Fruit fly (Drosophila melanogaster) whole organism, embryonic: ENCODE measurements around the gene Desat1.
A peak's percentile ranks its signal among the peaks of the same experiment; 100 is the strongest.

Experiments used
- CG11456 ChIP-seq: fragments of 200-800 bp; sonication (Bioruptor generic); IDR thresholded peaks from 3 replicates; pipeline ENCODE4 v1.3.6; 2022; ENCODE audit warnings: missing biosample characterization, missing genetic modification characterization
- CG11695 ChIP-seq: fragments of 200-800 bp; sonication (Bioruptor generic); IDR thresholded peaks from 3 replicates; pipeline ENCODE4 v1.3.6; 2022; ENCODE audit warnings: missing biosample characterization, missing genetic modification characterization
- CG12104 ChIP-seq: fragments of 200-800 bp; sonication (Bioruptor generic); optimal IDR thresholded peaks from 3 replicates; lab custom pipeline; 2016; ENCODE audit warnings: missing biosample characterization, missing genetic modification characterization
- CG14860 ChIP-seq: fragments of 200-800 bp; sonication (Bioruptor generic); IDR thresholded peaks from 3 replicates; pipeline ENCODE4 v1.3.6; 2022; ENCODE audit warnings: missing biosample characterization, missing genetic modification characterization; ENCODE audit not compliant: partially characterized antibody
- CG15269 ChIP-seq: fragments of 200-800 bp; sonication (Bioruptor generic); optimal IDR thresholded peaks from 2 replicates; lab custom pipeline; 2018; ENCODE audit warnings: missing biosample characterization, mild to moderate bottlenecking, missing genetic modification characterization, moderate library complexity
- CG1529 ChIP-seq: fragments of 200-800 bp; sonication (Bioruptor generic); optimal IDR thresholded peaks from 3 replicates; lab custom pipeline; 2018; ENCODE audit warnings: missing biosample characterization, missing genetic modification characterization
- CG17912 ChIP-seq: fragments of 200-800 bp; sonication (Bioruptor generic); optimal IDR thresholded peaks from 2 replicates; lab custom pipeline; 2018; ENCODE audit warnings: missing biosample characterization, mild to moderate bottlenecking, missing genetic modification characterization
- CG18476 ChIP-seq: fragments of 200-800 bp; sonication (Bioruptor generic); optimal IDR thresholded peaks from 2 replicates; lab custom pipeline; 2016; ENCODE audit warnings: missing biosample characterization, mild to moderate bottlenecking, missing genetic modification characterization
- CG2199 ChIP-seq: fragments of 200-800 bp; sonication (Bioruptor generic); IDR thresholded peaks from 3 replicates; pipeline ENCODE4 v1.3.6; 2022; ENCODE audit warnings: missing biosample characterization, missing genetic modification characterization
- CG2889 ChIP-seq: fragments of 200-800 bp; sonication (Bioruptor generic); IDR thresholded peaks from 3 replicates; pipeline ENCODE4 v1.3.6; 2022; ENCODE audit warnings: missing biosample characterization, missing genetic modification characterization
- CG31441 ChIP-seq: fragments of 200-800 bp; sonication (Bioruptor generic); IDR thresholded peaks from 2 replicates; pipeline ENCODE4 v1.3.6; 2022; ENCODE audit warnings: missing biosample characterization, missing genetic modification characterization
- CG3281 ChIP-seq: fragments of 200-800 bp; sonication (Bioruptor generic); optimal IDR thresholded peaks from 3 replicates; lab custom pipeline; 2017; ENCODE audit warnings: missing biosample characterization, mild to moderate bottlenecking, missing genetic modification characterization
- CG34376 ChIP-seq: fragments of 200-800 bp; sonication (Bioruptor generic); optimal IDR thresholded peaks from 2 replicates; lab custom pipeline; 2018; ENCODE audit warnings: missing biosample characterization, mild to moderate bottlenecking, missing genetic modification characterization
- CG42726 ChIP-seq: fragments of 200-800 bp; sonication (Bioruptor generic); IDR thresholded peaks from 2 replicates; pipeline ENCODE4 v1.3.6; 2022; ENCODE audit warnings: missing biosample characterization, missing genetic modification characterization; ENCODE audit not compliant: partially characterized antibody
- CG6272 ChIP-seq: fragments of 200-800 bp; sonication (Bioruptor generic); IDR thresholded peaks from 2 replicates; pipeline ENCODE4 v1.3.6; 2022; ENCODE audit warnings: missing biosample characterization, missing genetic modification characterization
- CG6654 ChIP-seq: fragments of 200-800 bp; sonication (Bioruptor generic); optimal IDR thresholded peaks from 2 replicates; lab custom pipeline; 2017; ENCODE audit warnings: missing biosample characterization, mild to moderate bottlenecking, missing genetic modification characterization
- CG6813 ChIP-seq: fragments of 200-800 bp; sonication (Bioruptor generic); optimal IDR thresholded peaks from 2 replicates; lab custom pipeline; 2017; ENCODE audit warnings: missing biosample characterization, missing genetic modification characterization, mild to moderate bottlenecking, moderate library complexity, missing genetic modification reagents
- CG7745 ChIP-seq: fragments of 200-800 bp; sonication (Bioruptor generic); optimal IDR thresholded peaks from 2 replicates; lab custom pipeline; 2018; ENCODE audit warnings: missing biosample characterization, mild to moderate bottlenecking, missing genetic modification characterization, moderate library complexity
- CG7786 ChIP-seq: fragments of 200-800 bp; sonication (Bioruptor generic); optimal IDR thresholded peaks from 2 replicates; lab custom pipeline; 2016; ENCODE audit warnings: missing biosample characterization, missing genetic modification characterization
- CG8089 ChIP-seq: fragments of 200-800 bp; sonication (Bioruptor generic); optimal IDR thresholded peaks from 3 replicates; lab custom pipeline; 2016; ENCODE audit warnings: missing biosample characterization, missing genetic modification characterization
- CG8478 ChIP-seq: fragments of >200 bp; optimal IDR thresholded peaks from 2 replicates; lab custom pipeline; 2018
- CG8924 ChIP-seq: fragments of 200-800 bp; optimal IDR thresholded peaks from 3 replicates; lab custom pipeline; 2019; ENCODE audit warnings: missing biosample characterization, mild to moderate bottlenecking, missing genetic modification characterization, moderate library complexity
- CG9876 ChIP-seq: fragments of 200-800 bp; sonication (Bioruptor generic); optimal IDR thresholded peaks from 2 replicates; lab custom pipeline; 2016; ENCODE audit warnings: missing biosample characterization, missing genetic modification characterization
- D19A ChIP-seq: fragments of 200-800 bp; optimal IDR thresholded peaks from 3 replicates; lab custom pipeline; 2019; ENCODE audit warnings: missing biosample characterization, mild to moderate bottlenecking, missing genetic modification characterization, moderate library complexity
- Doc3 ChIP-seq: fragments of 200-800 bp; sonication (Bioruptor generic); IDR thresholded peaks from 3 replicates; pipeline ENCODE4 v1.3.6; 2022; ENCODE audit warnings: missing biosample characterization, missing genetic modification characterization; ENCODE audit not compliant: partially characterized antibody
- ERR ChIP-seq: fragments of 200-800 bp; sonication (Bioruptor generic); optimal IDR thresholded peaks from 2 replicates; lab custom pipeline; 2016; ENCODE audit warnings: missing biosample characterization, missing genetic modification characterization
- Ets65A ChIP-seq: fragments of 200-800 bp; sonication (Bioruptor generic); peaks from one replicate; lab custom pipeline; 2016; ENCODE audit warnings: missing biosample characterization, missing genetic modification characterization
- Hr78 ChIP-seq, 2 experiments: fragments of 200-800 bp in 1 of 2; fragments of >200 bp in 1 of 2; sonication (Bioruptor generic) in 1 of 2; optimal IDR thresholded peaks; 2 replicates each; lab custom pipeline; 2017 to 2019; ENCODE audit warnings: missing biosample characterization in 2 of 2, missing genetic modification characterization in 2 of 2, mild to moderate bottlenecking in 1 of 2, moderate library complexity in 1 of 2
- Oli ChIP-seq: fragments of 200-800 bp; sonication (Bioruptor generic); optimal IDR thresholded peaks from 2 replicates; lab custom pipeline; 2018; ENCODE audit warnings: missing biosample characterization, mild to moderate bottlenecking, missing genetic modification characterization, moderate library complexity
- Scr ChIP-seq: fragments of 200-800 bp; sonication (Bioruptor generic); IDR thresholded peaks from 2 replicates; pipeline ENCODE4 v1.3.6; 2022; ENCODE audit warnings: missing biosample characterization, missing genetic modification characterization; ENCODE audit not compliant: partially characterized antibody
- Tbp ChIP-seq: fragments of >200 bp; optimal IDR thresholded peaks from 2 replicates; lab custom pipeline; 2018; ENCODE audit warnings: missing biosample characterization, missing genetic modification characterization
- YL-1 ChIP-seq: fragments of 200-800 bp; sonication (Bioruptor generic); optimal IDR thresholded peaks from 3 replicates; lab custom pipeline; 2017; ENCODE audit warnings: missing biosample characterization, mild to moderate bottlenecking, missing genetic modification characterization
- corto ChIP-seq: fragments of 200-800 bp; sonication (Bioruptor generic); optimal IDR thresholded peaks from 2 replicates; lab custom pipeline; 2016; ENCODE audit warnings: missing biosample characterization, mild to moderate bottlenecking, missing genetic modification characterization, moderate library complexity
- croc ChIP-seq: fragments of 200-800 bp; sonication (Bioruptor generic); conservative IDR thresholded peaks from 3 replicates; pipeline ENCODE4 v1.3.6; 2022; ENCODE audit warnings: missing biosample characterization, missing genetic modification characterization
- exex ChIP-seq: fragments of 200-800 bp; sonication (Bioruptor generic); optimal IDR thresholded peaks from 4 replicates; lab custom pipeline; 2018; ENCODE audit warnings: missing biosample characterization, mild to moderate bottlenecking, missing genetic modification characterization, moderate library complexity
- gce ChIP-seq: fragments of 200-800 bp; sonication (Bioruptor generic); IDR thresholded peaks from 3 replicates; pipeline ENCODE4 v1.3.6; 2022; ENCODE audit warnings: missing biosample characterization, missing genetic modification characterization
- gt ChIP-seq: fragments of 200-800 bp; sonication (Bioruptor generic); IDR thresholded peaks from 2 replicates; pipeline ENCODE4 v1.3.6; 2022; ENCODE audit warnings: missing biosample characterization, missing genetic modification characterization
- luna ChIP-seq: fragments of 200-800 bp; sonication (Bioruptor generic); optimal IDR thresholded peaks from 2 replicates; lab custom pipeline; 2016; ENCODE audit warnings: missing biosample characterization, missing genetic modification characterization
- mirr ChIP-seq: fragments of 200-800 bp; sonication (Bioruptor generic); optimal IDR thresholded peaks from 3 replicates; lab custom pipeline; 2018; ENCODE audit warnings: missing biosample characterization, mild to moderate bottlenecking, missing genetic modification characterization
- pfk ChIP-seq: fragments of 200-800 bp; sonication (Bioruptor generic); optimal IDR thresholded peaks from 2 replicates; lab custom pipeline; 2018; ENCODE audit warnings: missing biosample characterization, mild to moderate bottlenecking, missing genetic modification characterization, moderate library complexity
- phol ChIP-seq: fragments of 200-800 bp; sonication (Bioruptor generic); optimal IDR thresholded peaks from 3 replicates; lab custom pipeline; 2018; ENCODE audit warnings: missing biosample characterization, mild to moderate bottlenecking, missing genetic modification characterization, moderate library complexity
- pita ChIP-seq: fragments of 200-800 bp; sonication (Bioruptor generic); optimal IDR thresholded peaks from 2 replicates; lab custom pipeline; 2017; ENCODE audit warnings: missing biosample characterization, mild to moderate bottlenecking, missing genetic modification characterization
- sens-2 ChIP-seq: fragments of 200-800 bp; sonication (Bioruptor generic); IDR thresholded peaks from 2 replicates; pipeline ENCODE4 v1.3.6; 2022; ENCODE audit warnings: missing biosample characterization, missing genetic modification characterization
- shn ChIP-seq: fragments of 200-800 bp; sonication (Bioruptor generic); optimal IDR thresholded peaks from 3 replicates; lab custom pipeline; 2016; ENCODE audit warnings: missing biosample characterization, missing genetic modification characterization
- sob ChIP-seq: fragments of 200-800 bp; sonication (Bioruptor generic); IDR thresholded peaks from 2 replicates; pipeline ENCODE4 v1.3.6; 2022; ENCODE audit warnings: missing biosample characterization, missing genetic modification characterization

The Desat1 gene

DNA sequence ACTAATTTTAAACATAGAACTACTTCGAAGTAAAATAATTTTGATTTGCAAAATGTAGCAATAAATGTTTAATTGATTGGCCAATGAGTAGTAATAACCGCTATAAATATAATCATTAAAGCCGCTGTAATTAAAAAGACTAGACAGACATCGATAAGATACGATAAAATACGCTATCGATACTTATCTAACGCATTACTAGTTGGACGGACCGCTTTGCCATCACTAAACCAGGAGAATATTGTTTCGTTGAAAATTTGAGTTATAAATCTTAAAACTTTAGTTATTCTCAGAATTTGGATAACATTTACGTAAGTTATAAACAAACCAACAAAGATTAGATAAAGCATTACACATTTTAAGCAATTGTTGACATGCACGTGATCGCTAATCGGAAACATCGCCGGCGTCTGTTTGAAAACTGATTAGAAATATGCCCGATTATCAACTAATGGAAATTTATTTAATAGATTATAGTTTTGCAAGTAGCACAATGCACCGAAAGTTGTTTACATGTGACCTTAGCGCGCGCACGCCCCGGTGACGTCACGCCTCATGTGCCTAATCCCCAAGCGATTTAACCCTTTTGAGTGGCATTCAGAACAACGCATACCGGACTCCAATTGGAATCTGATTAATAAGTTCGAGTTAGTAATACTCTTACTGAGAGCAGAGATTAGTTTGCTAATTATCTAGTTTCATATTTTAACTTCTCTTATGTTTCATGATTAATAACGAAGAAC lies at the start of gene Desat1 (continued):
- no peak for TF ChIP-seq CG9876
- peak; percentile 58; the same call in 1 of the 2 replicates for TF ChIP-seq CG42726 (GFP tag; lab: Robert Waterston, UW)
- no peak for TF ChIP-seq CG2889 (GFP tag; lab: Robert Waterston, UW)
- TF ChIP-seq CG11456: no peak
- TF ChIP-seq ERR (GFP tag; lab: Kevin White, UChicago): no peak
- TF ChIP-seq sens-2 (GFP tag; lab: Robert Waterston, UW): no peak
- no peak for TF ChIP-seq CG7786 (GFP tag; lab: Kevin White, UChicago)
- peak; percentile 34 for TF ChIP-seq CG8924 (tag; lab: Kevin White, UChicago)
- TF ChIP-seq croc: no peak
- no peak for TF ChIP-seq Oli (tag; lab: Kevin White, UChicago)
- TF ChIP-seq YL-1 (GFP tag; lab: Kevin White, UChicago): peak; percentile 55
- TF ChIP-seq CG31441 (GFP tag; lab: Robert Waterston, UW): no peak
- no peak for TF ChIP-seq CG15269 (tag; lab: Kevin White, UChicago)
- peak; percentile 9 for TF ChIP-seq phol (tag; lab: Kevin White, UChicago)
- no peak for TF ChIP-seq gt (GFP tag; lab: Robert Waterston, UW)
- TF ChIP-seq luna (GFP tag; lab: Kevin White, UChicago): no peak
- TF ChIP-seq CG8478 (lab: Kevin White, UChicago): no peak
- TF ChIP-seq CG6654 (GFP tag; lab: Kevin White, UChicago): no peak
- no peak for TF ChIP-seq CG8089 (GFP tag; lab: Kevin White, UChicago)
- no peak for TF ChIP-seq corto (GFP tag; lab: Kevin White, UChicago)
- peak; percentile 90 for TF ChIP-seq Doc3 (GFP tag; lab: Robert Waterston, UW)
- no peak for TF ChIP-seq sob (GFP tag; lab: Robert Waterston, UW)
- TF ChIP-seq pita (GFP tag; lab: Kevin White, UChicago): no peak
- no peak for TF ChIP-seq Tbp
- TF ChIP-seq CG11695 (GFP tag; lab: Robert Waterston, UW): no peak
- TF ChIP-seq pfk: no peak
- peak in 1 of 2 experiments; percentile 41 for TF ChIP-seq Hr78 (GFP tag; optimal IDR thresholded peaks at IDR 0.05; lab: Kevin White, UChicago)
- no peak for TF ChIP-seq CG2199 (GFP tag; lab: Robert Waterston, UW)
- TF ChIP-seq CG17912 (GFP tag; lab: Kevin White, UChicago): no peak
- no peak for TF ChIP-seq CG12104 (GFP tag; lab: Kevin White, UChicago)
- TF ChIP-seq CG6272: no peak
- peak; percentile 91 for TF ChIP-seq Scr (GFP tag; lab: Robert Waterston, UW)
- TF ChIP-seq, all 482 proteins: peak for 99

DNA sequence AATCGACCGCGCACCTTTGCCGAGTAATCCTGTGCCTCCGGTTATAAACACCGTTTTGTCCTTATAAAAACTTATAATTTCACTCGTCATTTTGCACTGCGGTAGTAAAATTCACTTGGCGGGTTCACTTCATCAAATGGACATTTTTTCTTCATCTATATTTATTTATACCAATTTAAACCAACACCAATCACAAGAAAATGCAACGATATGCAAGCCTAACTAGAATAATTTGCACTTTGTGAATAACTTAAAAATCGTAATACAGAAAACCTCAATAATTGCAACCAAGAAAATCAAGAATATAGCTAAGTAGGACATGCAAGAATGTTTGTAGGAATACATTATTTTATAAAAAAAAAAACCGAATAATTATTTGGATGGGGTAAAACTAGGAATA lies 43.5 kb upstream of the Desat1 start, which contains the start of the genes CG10096 and CG10097:
TSS of gene CG10096 (minus strand) at position 101 of the 400 bp plus-strand sequence.
TSS of gene CG10097 (minus strand) at position 101 of the 400 bp plus-strand sequence.
- peak; percentile 29 for TF ChIP-seq Ets65A (GFP tag; lab: Kevin White, UChicago)
- TF ChIP-seq CG1529 (GFP tag; lab: Kevin White, UChicago): no peak

DNA sequence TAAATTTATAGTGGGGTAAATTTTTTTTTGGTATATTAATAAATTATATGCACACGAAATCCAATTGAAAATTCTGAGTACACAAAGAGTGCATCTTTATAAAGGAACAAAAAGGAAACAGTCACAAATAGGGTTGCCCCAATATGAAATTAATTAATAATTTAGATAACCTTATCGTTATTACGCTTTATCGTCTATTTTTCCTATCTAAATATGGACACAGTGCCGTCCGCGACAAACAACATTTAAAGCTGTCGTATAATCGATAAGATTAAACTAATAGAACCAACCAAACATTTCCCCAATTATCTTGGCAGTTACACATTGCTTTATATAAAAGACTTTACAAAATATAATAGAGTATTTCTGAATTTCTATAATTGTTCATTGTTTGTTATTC lies 41.3 kb upstream of the Desat1 start:
- TF ChIP-seq shn (GFP tag; lab: Kevin White, UChicago) (no peak), exex (tag; lab: Kevin White, UChicago) (peak; percentile 86), CG7745 (tag; lab: Kevin White, UChicago) (peak; percentile 89), gce (GFP tag; lab: Robert Waterston, UW) (no peak), D19A (tag; lab: Kevin White, UChicago) (peak; percentile 17), CG3281 (GFP tag; lab: Kevin White, UChicago) (no peak), CG18476 (GFP tag; lab: Kevin White, UChicago) (peak; percentile 13), CG6813 (peak; percentile 0), CG34376 (peak; percentile 18), mirr (peak; percentile 67), CG14860 (GFP tag; lab: Robert Waterston, UW) (no peak), Ets65A (GFP tag; lab: Kevin White, UChicago) (no peak)
